Worm (Caenorhabditis elegans): ENCODE results near the gene F01E11.3.

- TF ChIP-seq ztf-23 (GFP tag; IDR thresholded peaks at IDR 0.05): peak; percentile 44; the same call in 1 of the 2 replicates
- no peak for TF ChIP-seq flt-1 (GFP tag; IDR thresholded peaks at IDR 0.05)
- TF ChIP-seq T22C8.4 (GFP tag; IDR thresholded peaks at IDR 0.05): no peak
- no peak for TF ChIP-seq klf-2 (GFP tag; conservative IDR thresholded peaks at IDR 0.05)
- no peak for TF ChIP-seq tab-1 (GFP tag; IDR thresholded peaks at IDR 0.05)
- TF ChIP-seq cog-1 (tag; optimal IDR thresholded peaks at IDR 0.05): no peak
- TF ChIP-seq med-1 (GFP tag; optimal IDR thresholded peaks at IDR 0.05; ENCODE audit: insufficient read depth): no peak
These were observed 8.2 kb upstream of the F01E11.3 start for ce11 chrX:6958914-6959313.
